Worm (Caenorhabditis elegans): Measurements from ENCODE around the gene gst-21.

DNA sequence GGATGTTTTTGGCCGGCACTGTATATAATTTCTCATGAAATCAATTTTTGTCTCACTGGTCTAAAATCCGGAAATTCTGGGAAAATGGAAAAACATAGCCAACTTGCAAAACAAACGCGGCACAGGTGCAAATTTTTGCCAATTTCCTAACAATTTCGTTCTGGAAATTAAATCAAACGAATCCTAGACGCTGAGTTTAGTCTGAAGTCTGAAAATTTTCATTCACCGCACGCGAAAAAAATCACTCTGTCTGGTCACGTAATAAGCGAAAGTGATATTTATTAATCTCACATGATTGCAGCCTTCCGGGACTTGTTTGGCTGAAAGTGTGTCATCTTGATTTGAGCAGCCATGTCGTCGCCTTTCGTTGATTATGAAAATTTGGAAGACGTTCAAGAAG lies 14.9 kb downstream of the gst-21 start, which contains the start of gene srw-103:
- TF ChIP-seq nhr-48 (tag; optimal IDR thresholded peaks at IDR 0.05) = no peak
- no peak for TF ChIP-seq nhr-6 (tag; optimal IDR thresholded peaks at IDR 0.05)
- no peak for TF ChIP-seq nhr-76 (tag; optimal IDR thresholded peaks at IDR 0.05)
- TF ChIP-seq ztf-7 (tag; optimal IDR thresholded peaks at IDR 0.05) = no peak
- no peak for TF ChIP-seq sdz-12 (GFP tag; optimal IDR thresholded peaks at IDR 0.05)
- no peak for TF ChIP-seq nhr-77 (tag; optimal IDR thresholded peaks at IDR 0.05)
- TF ChIP-seq F26F4.8 (GFP tag; conservative IDR thresholded peaks at IDR 0.05) = no peak
